Worm (Caenorhabditis elegans) whole organism, L1 larva: ENCODE results near the gene ilcr-2.

Experiments
- egl-27 ChIP-seq, 2 experiments: fragments of 150-350 bp in 1 of 2; sonication (generic microtip); optimal IDR thresholded peaks; 3 replicates each; lab custom pipeline; 2017 to 2018; ENCODE audit warnings: missing biosample characterization in 2 of 2, missing genetic modification characterization in 2 of 2, missing genetic modification reagents in 2 of 2
- elt-3 ChIP-seq, 6 experiments: fragments of 150-350 bp in 1 of 6; sonication (generic microtip); optimal IDR thresholded peaks; 2 replicates each; lab custom pipeline; 2017 to 2018; ENCODE audit warnings: missing biosample characterization in 6 of 6, missing genetic modification characterization in 6 of 6, inconsistent platforms in 1 of 6
- lsy-2 ChIP-seq, 2 experiments: fragments of 150-350 bp; optimal IDR thresholded peaks; 2 replicates each; lab custom pipeline; 2014; ENCODE audit warnings: missing biosample characterization in 2 of 2, missing genetic modification characterization in 2 of 2
- mdl-1 ChIP-seq, 2 experiments: fragments of 150-350 bp; optimal IDR thresholded peaks; 2 replicates each; lab custom pipeline; 2014 to 2017; ENCODE audit warnings: missing biosample characterization in 2 of 2, missing genetic modification characterization in 2 of 2, inconsistent platforms in 1 of 2
- snpc-4 ChIP-seq: fragments of 150-350 bp; optimal IDR thresholded peaks from 2 replicates; lab custom pipeline; 2014; ENCODE audit warnings: missing biosample characterization, missing genetic modification characterization

- TF ChIP-seq elt-3 (tag; optimal IDR thresholded peaks at IDR 0.05; lab: Kevin White, UChicago): no peak
- no peak for TF ChIP-seq mdl-1 (tag; optimal IDR thresholded peaks at IDR 0.05; lab: Kevin White, UChicago)
- TF ChIP-seq snpc-4: no peak
- no peak for TF ChIP-seq lsy-2 (tag; optimal IDR thresholded peaks at IDR 0.05; lab: Kevin White, UChicago)
- no peak for TF ChIP-seq egl-27 (tag; optimal IDR thresholded peaks at IDR 0.05; lab: Kevin White, UChicago)
Measured at ce11 chrII:5453547-5453946, 21.5 kb upstream of the ilcr-2 start, which contains the start of gene dhs-5.
